Fruit fly (Drosophila melanogaster): Measurements from ENCODE around the gene RpL6.

- no peak for TF ChIP-seq usp (GFP tag; optimal IDR thresholded peaks at IDR 0.05)
- TF ChIP-seq Dll (optimal IDR thresholded peaks at IDR 0.05): no peak
Measured at dm6 chr3R:31605117-31605432, 9.1 kb upstream of the RpL6 start.

All from whole organism.